Worm (Caenorhabditis elegans): ENCODE data around the gene Y42A5A.1.
A peak's percentile ranks its signal among the peaks of the same experiment; 100 is the strongest.

Gene Y42A5A.1

ce11 chrV:11123817-11124337 lies 36.1 kb downstream of the Y42A5A.1 start, which contains the start of the genes atp-5 and lmtr-3:
Gene atp-5, minus strand, starts transcription at chrV:11123867.
Gene lmtr-3, plus strand, starts transcription at chrV:11124186.
- TF ChIP-seq zag-1 (tag; optimal IDR thresholded peaks at IDR 0.05), result no peak
- TF ChIP-seq unc-98 (GFP tag; IDR thresholded peaks at IDR 0.05), result peak; percentile 52
- TF ChIP-seq pag-3 (tag; optimal IDR thresholded peaks at IDR 0.05; ENCODE audit: borderline replicate concordance, insufficient read depth), result peak; percentile 1
- TF ChIP-seq sup-37 (GFP tag; optimal IDR thresholded peaks at IDR 0.05), result no peak
- TF ChIP-seq nhr-85 (tag), result peak; percentile 88
- TF ChIP-seq fos-1 (tag; optimal IDR thresholded peaks at IDR 0.05), result no peak
- TF ChIP-seq sox-4 (tag; optimal IDR thresholded peaks at IDR 0.05), result peak; percentile 53
- TF ChIP-seq ces-1 (GFP tag; optimal IDR thresholded peaks at IDR 0.05), result no peak
- peak; percentile 65 for TF ChIP-seq isw-1 (GFP tag; IDR thresholded peaks at IDR 0.05)
- TF ChIP-seq skn-1 (tag; optimal IDR thresholded peaks at IDR 0.05), result peak; percentile 70
- TF ChIP-seq snu-23 (GFP tag; optimal IDR thresholded peaks at IDR 0.05), result peak; percentile 82
- peak; percentile 75 for TF ChIP-seq nhr-19 (GFP tag; conservative IDR thresholded peaks at IDR 0.05)
- peak in 1 of 2 experiments; percentile 81 for TF ChIP-seq ztf-11 (tag; optimal IDR thresholded peaks at IDR 0.05)
- no peak for TF ChIP-seq grh-1 (GFP tag; IDR thresholded peaks at IDR 0.05)
- peak; percentile 59 for TF ChIP-seq lin-13 (GFP tag; optimal IDR thresholded peaks at IDR 0.05)
- peak; percentile 81 for TF ChIP-seq nhr-47 (tag; optimal IDR thresholded peaks at IDR 0.05)
- TF ChIP-seq nhr-11 (tag; optimal IDR thresholded peaks at IDR 0.05), result no peak
- peak; percentile 86 for TF ChIP-seq ceh-90 (tag; optimal IDR thresholded peaks at IDR 0.05)
- peak; percentile 64 for TF ChIP-seq lin-15B (tag; optimal IDR thresholded peaks at IDR 0.05)
- peak; percentile 15 to 81 (median 53) for TF ChIP-seq ceh-82 (tag; optimal IDR thresholded peaks at IDR 0.05)
- peak; percentile 54 for TF ChIP-seq jun-1 (tag; optimal IDR thresholded peaks at IDR 0.05)
- peak; percentile 39 for TF ChIP-seq blmp-1 (tag; optimal IDR thresholded peaks at IDR 0.05)
- TF ChIP-seq lsy-2 (tag; optimal IDR thresholded peaks at IDR 0.05), result peak; percentile 66 to 78
- TF ChIP-seq egl-13 (tag; optimal IDR thresholded peaks at IDR 0.05), result peak; percentile 58
- peak; percentile 66 for TF ChIP-seq xbp-1 (tag; optimal IDR thresholded peaks at IDR 0.05)
- TF ChIP-seq lir-3 (tag; optimal IDR thresholded peaks at IDR 0.05; ENCODE audit: poor library complexity), result peak; percentile 93
- TF ChIP-seq nhr-71 (tag; optimal IDR thresholded peaks at IDR 0.05), result peak; percentile 89
- TF ChIP-seq elt-3 (tag; optimal IDR thresholded peaks at IDR 0.05), result peak in 1 of 6 experiments; percentile 68
- TF ChIP-seq C16A3.4 (tag; optimal IDR thresholded peaks at IDR 0.05), result peak; percentile 73
- no peak for TF ChIP-seq nhr-84 (tag; optimal IDR thresholded peaks at IDR 0.05)
- TF ChIP-seq C04F5.9 (tag; optimal IDR thresholded peaks at IDR 0.05), result peak; percentile 32
- TF ChIP-seq lin-39 (tag; optimal IDR thresholded peaks at IDR 0.05), result peak; percentile 19
- peak; percentile 83 for TF ChIP-seq nhr-90 (tag; optimal IDR thresholded peaks at IDR 0.05; ENCODE audit: poor library complexity)
- peak; percentile 75 for TF ChIP-seq mep-1 (tag; optimal IDR thresholded peaks at IDR 0.05)
- TF ChIP-seq hpl-2 (GFP tag; optimal IDR thresholded peaks at IDR 0.05), result no peak
- TF ChIP-seq ceh-8 (GFP tag; optimal IDR thresholded peaks at IDR 0.05), result no peak
- TF ChIP-seq efl-1 (optimal IDR thresholded peaks at IDR 0.05), result peak; percentile 70 to 71
- TF ChIP-seq efl-1 (GFP tag; optimal IDR thresholded peaks at IDR 0.05 in 1 of 2), result peak; percentile 74 to 95
- no peak for TF ChIP-seq ets-5 (GFP tag; IDR thresholded peaks at IDR 0.05)
- no peak for TF ChIP-seq aha-1 (tag; optimal IDR thresholded peaks at IDR 0.05)
- TF ChIP-seq unc-86 (tag; optimal IDR thresholded peaks at IDR 0.05), result peak; percentile 58
- TF ChIP-seq tlp-1 (tag; optimal IDR thresholded peaks at IDR 0.05), result no peak
- TF ChIP-seq nhr-237 (tag; optimal IDR thresholded peaks at IDR 0.05), result no peak
- peak; percentile 68 for TF ChIP-seq pax-3 (tag; optimal IDR thresholded peaks at IDR 0.05)
- TF ChIP-seq elt-2 (tag; optimal IDR thresholded peaks at IDR 0.05), result peak; percentile 30
- TF ChIP-seq pqm-1 (tag; optimal IDR thresholded peaks at IDR 0.05), result no peak
- TF ChIP-seq fkh-10 (GFP tag; optimal IDR thresholded peaks at IDR 0.05), result no peak
- TF ChIP-seq fkh-8 (tag; optimal IDR thresholded peaks at IDR 0.05), result peak; percentile 85
- TF ChIP-seq swsn-7 (tag; optimal IDR thresholded peaks at IDR 0.05), result peak; percentile 66
- no peak for TF ChIP-seq ceh-88 (GFP tag; IDR thresholded peaks at IDR 0.05)
- TF ChIP-seq mab-9 (GFP tag; IDR thresholded peaks at IDR 0.05), result peak; percentile 70; the same call in 1 of the 2 replicates
- peak in 1 of 2 experiments; percentile 55 for TF ChIP-seq mdl-1 (tag; optimal IDR thresholded peaks at IDR 0.05)
- TF ChIP-seq C34B4.2 (tag; optimal IDR thresholded peaks at IDR 0.05), result no peak
